Fruit fly (Drosophila melanogaster) whole organism, embryonic: ENCODE results near the gene Vha16-3.

Experiments used
- C15 ChIP-seq: fragments of 200-800 bp; sonication (Bioruptor generic); IDR thresholded peaks from 3 replicates; pipeline ENCODE4 v1.3.6; 2022; ENCODE audit warnings: missing biosample characterization, missing genetic modification characterization
- CG10147 ChIP-seq: fragments of 200-800 bp; sonication (Bioruptor generic); optimal IDR thresholded peaks from 2 replicates; lab custom pipeline; 2019; ENCODE audit warnings: missing biosample characterization, mild to moderate bottlenecking, missing genetic modification characterization, moderate library complexity
- CG1024 ChIP-seq: fragments of 200-800 bp; sonication (Bioruptor generic); IDR thresholded peaks from 2 replicates; pipeline ENCODE4 v1.3.6; 2022; ENCODE audit warnings: missing biosample characterization, missing genetic modification characterization
- CG10321 ChIP-seq: fragments of 200-800 bp; sonication (Bioruptor generic); IDR thresholded peaks from 2 replicates; pipeline ENCODE4 v1.3.6; 2022; ENCODE audit warnings: missing biosample characterization, missing genetic modification characterization
- CG10462 ChIP-seq: fragments of 200-800 bp; sonication (Bioruptor generic); optimal IDR thresholded peaks from 2 replicates; lab custom pipeline; 2016; ENCODE audit warnings: missing biosample characterization, missing genetic modification characterization
- CG10565 ChIP-seq: fragments of 200-800 bp; sonication (Bioruptor generic); optimal IDR thresholded peaks from 3 replicates; lab custom pipeline; 2016; ENCODE audit warnings: missing biosample characterization, mild to moderate bottlenecking, missing genetic modification characterization
- CG11093 ChIP-seq: fragments of 200-800 bp; sonication (Bioruptor generic); IDR thresholded peaks from 3 replicates; pipeline ENCODE4 v1.3.6; 2022; ENCODE audit warnings: missing biosample characterization, missing genetic modification characterization
- CG11695 ChIP-seq: fragments of 200-800 bp; sonication (Bioruptor generic); IDR thresholded peaks from 3 replicates; pipeline ENCODE4 v1.3.6; 2022; ENCODE audit warnings: missing biosample characterization, missing genetic modification characterization
- CG12071 ChIP-seq: fragments of 200-800 bp; sonication (Bioruptor generic); optimal IDR thresholded peaks from 3 replicates; lab custom pipeline; 2018; ENCODE audit warnings: missing biosample characterization, mild to moderate bottlenecking, missing genetic modification characterization
- CG13424 ChIP-seq: fragments of 200-800 bp; sonication (Bioruptor generic); optimal IDR thresholded peaks from 2 replicates; lab custom pipeline; 2019; ENCODE audit warnings: missing biosample characterization, mild to moderate bottlenecking, missing genetic modification characterization, moderate library complexity
- CG14965 ChIP-seq: fragments of 200-800 bp; sonication (Bioruptor generic); optimal IDR thresholded peaks from 2 replicates; lab custom pipeline; 2016; ENCODE audit warnings: missing biosample characterization, missing genetic modification characterization, borderline replicate concordance
- CG15269 ChIP-seq: fragments of 200-800 bp; sonication (Bioruptor generic); optimal IDR thresholded peaks from 2 replicates; lab custom pipeline; 2018; ENCODE audit warnings: missing biosample characterization, mild to moderate bottlenecking, missing genetic modification characterization, moderate library complexity
- CG18476 ChIP-seq: fragments of 200-800 bp; sonication (Bioruptor generic); optimal IDR thresholded peaks from 2 replicates; lab custom pipeline; 2016; ENCODE audit warnings: missing biosample characterization, mild to moderate bottlenecking, missing genetic modification characterization
- CG18764 ChIP-seq: fragments of 200-800 bp; sonication (Bioruptor generic); optimal IDR thresholded peaks from 3 replicates; lab custom pipeline; 2016; ENCODE audit warnings: missing biosample characterization, missing genetic modification characterization
- CG2120 ChIP-seq: fragments of 200-800 bp; sonication (Bioruptor generic); optimal IDR thresholded peaks from 3 replicates; lab custom pipeline; 2016; ENCODE audit warnings: missing biosample characterization, missing genetic modification characterization
- CG32532 ChIP-seq: fragments of 200-800 bp; sonication (Bioruptor generic); IDR thresholded peaks from 2 replicates; pipeline ENCODE4 v1.3.6; 2022; ENCODE audit warnings: missing biosample characterization, missing genetic modification characterization
- CG3281 ChIP-seq: fragments of 200-800 bp; sonication (Bioruptor generic); optimal IDR thresholded peaks from 3 replicates; lab custom pipeline; 2017; ENCODE audit warnings: missing biosample characterization, mild to moderate bottlenecking, missing genetic modification characterization
- CG33213 ChIP-seq: fragments of 200-800 bp; sonication (Bioruptor generic); optimal IDR thresholded peaks from 3 replicates; lab custom pipeline; 2016; ENCODE audit warnings: missing biosample characterization, missing genetic modification characterization
- CG3995 ChIP-seq: fragments of 200-800 bp; sonication (Bioruptor generic); optimal IDR thresholded peaks from 3 replicates; lab custom pipeline; 2016; ENCODE audit warnings: missing biosample characterization, missing genetic modification characterization
- CG7963 ChIP-seq: fragments of 200-800 bp; sonication (Bioruptor generic); IDR thresholded peaks from 3 replicates; pipeline ENCODE4 v1.3.6; 2022; ENCODE audit warnings: missing biosample characterization, missing genetic modification characterization; ENCODE audit not compliant: partially characterized antibody
- CG9727 ChIP-seq: fragments of 200-800 bp; sonication (Bioruptor generic); optimal IDR thresholded peaks from 3 replicates; lab custom pipeline; 2017; ENCODE audit warnings: missing biosample characterization, mild to moderate bottlenecking, missing genetic modification characterization
- CG9817 ChIP-seq: fragments of 200-800 bp; sonication (Bioruptor generic); optimal IDR thresholded peaks from 2 replicates; lab custom pipeline; 2018; ENCODE audit warnings: missing biosample characterization, mild to moderate bottlenecking, missing genetic modification characterization, moderate library complexity
- E2f2 ChIP-seq: fragments of 200-800 bp; sonication (Bioruptor generic); IDR thresholded peaks from 2 replicates; pipeline ENCODE4 v1.3.6; 2022; ENCODE audit warnings: missing biosample characterization, missing genetic modification characterization
- H15 ChIP-seq: fragments of 200-800 bp; sonication (Bioruptor generic); IDR thresholded peaks from 3 replicates; pipeline ENCODE4 v1.3.6; 2022; ENCODE audit warnings: missing biosample characterization, missing genetic modification characterization
- HLHmδ ChIP-seq: fragments of 200-800 bp; sonication (Bioruptor generic); optimal IDR thresholded peaks from 2 replicates; lab custom pipeline; 2018; ENCODE audit warnings: missing biosample characterization, mild to moderate bottlenecking, missing genetic modification characterization, moderate library complexity
- Hr39 ChIP-seq: fragments of >200 bp; optimal IDR thresholded peaks from 2 replicates; lab custom pipeline; 2017
- Hr51 ChIP-seq, 2 experiments: fragments of 200-800 bp; sonication (Bioruptor generic); optimal IDR thresholded peaks; 2 replicates in 1 of 2; 3 replicates in 1 of 2; lab custom pipeline; 2016 to 2018; ENCODE audit warnings: missing biosample characterization in 2 of 2, missing genetic modification characterization in 2 of 2, mild to moderate bottlenecking in 1 of 2, moderate library complexity in 1 of 2
- NK7.1 ChIP-seq: fragments of 200-800 bp; sonication (Bioruptor generic); optimal IDR thresholded peaks from 3 replicates; lab custom pipeline; 2016; ENCODE audit warnings: missing biosample characterization, missing genetic modification characterization
- Oaz ChIP-seq: fragments of 200-800 bp; sonication (Bioruptor generic); IDR thresholded peaks from 2 replicates; pipeline ENCODE4 v1.3.6; 2022; ENCODE audit warnings: missing biosample characterization, missing genetic modification characterization
- Pdp1 ChIP-seq, 2 experiments: fragments of 200-800 bp; sonication (Bioruptor generic); optimal IDR thresholded peaks; 3 replicates each; lab custom pipeline; 2016; ENCODE audit warnings: missing biosample characterization in 2 of 2, missing genetic modification characterization in 2 of 2, mild to moderate bottlenecking in 1 of 2, moderate library complexity in 1 of 2
- Sry-δ ChIP-seq: fragments of 200-800 bp; sonication (Bioruptor generic); optimal IDR thresholded peaks from 2 replicates; lab custom pipeline; 2016; ENCODE audit warnings: missing biosample characterization, missing genetic modification characterization
- Usf ChIP-seq: fragments of 200-800 bp; sonication (Bioruptor generic); optimal IDR thresholded peaks from 2 replicates; lab custom pipeline; 2017; ENCODE audit warnings: missing genotype, missing biosample characterization, missing genetic modification characterization
- ac ChIP-seq: fragments of 200-800 bp; sonication (Bioruptor generic); optimal IDR thresholded peaks from 3 replicates; lab custom pipeline; 2017; ENCODE audit warnings: missing biosample characterization, mild to moderate bottlenecking, missing genetic modification characterization
- bsh ChIP-seq, 2 experiments: fragments of 200-800 bp; sonication (Bioruptor generic); optimal IDR thresholded peaks; 2 replicates each; lab custom pipeline; 2017 to 2018; ENCODE audit warnings: mild to moderate bottlenecking in 2 of 2, missing biosample characterization in 2 of 2, missing genetic modification characterization in 2 of 2, moderate library complexity in 1 of 2
- btn ChIP-seq: fragments of 200-800 bp; sonication (Bioruptor generic); optimal IDR thresholded peaks from 2 replicates; lab custom pipeline; 2016; ENCODE audit warnings: missing biosample characterization, missing genetic modification characterization
- da ChIP-seq: fragments of 200-800 bp; sonication (Bioruptor generic); optimal IDR thresholded peaks from 2 replicates; lab custom pipeline; 2016; ENCODE audit warnings: missing biosample characterization, missing genetic modification characterization
- dan ChIP-seq: fragments of 200-800 bp; sonication (Bioruptor generic); IDR thresholded peaks from 2 replicates; pipeline ENCODE4 v1.3.6; 2022; ENCODE audit warnings: missing biosample characterization, missing genetic modification characterization
- danr ChIP-seq: fragments of 200-800 bp; sonication (Bioruptor generic); IDR thresholded peaks from 2 replicates; pipeline ENCODE4 v1.3.6; 2022; ENCODE audit warnings: missing biosample characterization, missing genetic modification characterization
- dimm ChIP-seq: fragments of 200-800 bp; sonication (Bioruptor generic); IDR thresholded peaks from 2 replicates; pipeline ENCODE4 v1.3.6; 2022; ENCODE audit warnings: missing biosample characterization, missing genetic modification characterization
- dm ChIP-seq: fragments of 200-800 bp; sonication (Bioruptor generic); optimal IDR thresholded peaks from 3 replicates; lab custom pipeline; 2016; ENCODE audit warnings: missing biosample characterization, missing genetic modification characterization
- esg ChIP-seq: fragments of 200-800 bp; sonication (Bioruptor generic); conservative IDR thresholded peaks from 2 replicates; pipeline ENCODE4 v1.3.6; 2022; ENCODE audit warnings: missing biosample characterization, missing genetic modification characterization
- fru ChIP-seq: fragments of >200 bp; optimal IDR thresholded peaks from 2 replicates; lab custom pipeline; 2017
- gcm ChIP-seq: fragments of 200-800 bp; sonication (Bioruptor generic); optimal IDR thresholded peaks from 2 replicates; lab custom pipeline; 2019; ENCODE audit warnings: missing biosample characterization, mild to moderate bottlenecking, missing genetic modification characterization, moderate library complexity
- gcm2 ChIP-seq: fragments of 200-800 bp; sonication (Bioruptor generic); optimal IDR thresholded peaks from 2 replicates; lab custom pipeline; 2016; ENCODE audit warnings: missing biosample characterization, missing genetic modification characterization
- pho ChIP-seq: fragments of 200-800 bp; sonication (Bioruptor generic); optimal IDR thresholded peaks from 2 replicates; lab custom pipeline; 2016; ENCODE audit warnings: missing biosample characterization, missing genetic modification characterization
- pita ChIP-seq: fragments of 200-800 bp; sonication (Bioruptor generic); optimal IDR thresholded peaks from 2 replicates; lab custom pipeline; 2017; ENCODE audit warnings: missing biosample characterization, mild to moderate bottlenecking, missing genetic modification characterization
- scrt ChIP-seq: fragments of 200-800 bp; sonication (Bioruptor generic); optimal IDR thresholded peaks from 2 replicates; lab custom pipeline; 2018; ENCODE audit warnings: missing biosample characterization, mild to moderate bottlenecking, missing genetic modification characterization, moderate library complexity
- shn ChIP-seq: fragments of 200-800 bp; sonication (Bioruptor generic); optimal IDR thresholded peaks from 3 replicates; lab custom pipeline; 2016; ENCODE audit warnings: missing biosample characterization, missing genetic modification characterization
- ssp ChIP-seq: fragments of 200-800 bp; sonication (Bioruptor generic); IDR thresholded peaks from 2 replicates; pipeline ENCODE4 v1.3.6; 2022; ENCODE audit warnings: missing biosample characterization, missing genetic modification characterization
- tap ChIP-seq: fragments of 200-800 bp; optimal IDR thresholded peaks from 3 replicates; lab custom pipeline; 2019; ENCODE audit warnings: missing biosample characterization, mild to moderate bottlenecking, missing genetic modification characterization, moderate library complexity
- vnd ChIP-seq: fragments of 200-800 bp; sonication (Bioruptor generic); IDR thresholded peaks from 3 replicates; pipeline ENCODE4 v1.3.6; 2022; ENCODE audit warnings: missing biosample characterization, missing genetic modification characterization; ENCODE audit not compliant: partially characterized antibody
- wek ChIP-seq: fragments of 200-800 bp; sonication (Bioruptor generic); optimal IDR thresholded peaks from 3 replicates; lab custom pipeline; 2018; ENCODE audit warnings: missing biosample characterization, mild to moderate bottlenecking, missing genetic modification characterization, moderate library complexity

Gene Vha16-3

dm6 chr3L:11450535-11450934 is 22.6 kb upstream of the Vha16-3 start (continued):
- no peak for TF ChIP-seq NK7.1 (GFP tag; lab: Kevin White, UChicago)
- TF ChIP-seq CG10565 (GFP tag; lab: Kevin White, UChicago) = no peak
- no peak; the same call in 1 of the 2 replicates for TF ChIP-seq E2f2 (GFP tag; lab: Robert Waterston, UW)
- TF ChIP-seq CG1024 = no peak
- no peak for TF ChIP-seq CG33213
- TF ChIP-seq ssp (GFP tag; lab: Robert Waterston, UW) = no peak
- no peak for TF ChIP-seq Oaz
- TF ChIP-seq CG2120 (GFP tag; lab: Kevin White, UChicago) = no peak
- peak; percentile 36 for TF ChIP-seq gcm (GFP tag; lab: Kevin White, UChicago)
- peak; percentile 6 for TF ChIP-seq ac
- peak; percentile 45 for TF ChIP-seq CG13424
- peak; percentile 61 for TF ChIP-seq CG15269 (tag; lab: Kevin White, UChicago)
- TF ChIP-seq CG12071 = no peak
- peak in 1 of 2 experiments; percentile 52 for TF ChIP-seq bsh (GFP tag; optimal IDR thresholded peaks at IDR 0.05; lab: Kevin White, UChicago)
- TF ChIP-seq CG3995 = no peak
- no peak for TF ChIP-seq shn
- no peak for TF ChIP-seq btn
- no peak for TF ChIP-seq Sry-δ (GFP tag; lab: Kevin White, UChicago)
- TF ChIP-seq Hr51 (GFP tag; optimal IDR thresholded peaks at IDR 0.05; lab: Kevin White, UChicago) = peak in 1 of 2 experiments; percentile 53
- no peak for TF ChIP-seq dimm
- no peak for TF ChIP-seq pho (GFP tag; lab: Kevin White, UChicago)
- no peak for TF ChIP-seq CG18476 (GFP tag; lab: Kevin White, UChicago)
- no peak for TF ChIP-seq CG7963
- no peak for TF ChIP-seq dm
- no peak for TF ChIP-seq CG9817 (tag; lab: Kevin White, UChicago)
- TF ChIP-seq CG9727 = peak; percentile 61
- TF ChIP-seq CG11093 (GFP tag; lab: Robert Waterston, UW) = no peak
- no peak for TF ChIP-seq esg
- no peak for TF ChIP-seq danr (GFP tag; lab: Robert Waterston, UW)
- peak; percentile 13 for TF ChIP-seq scrt (GFP tag; lab: Kevin White, UChicago)
- no peak for TF ChIP-seq CG10462
- no peak for TF ChIP-seq fru (lab: Kevin White, UChicago)
- no peak for TF ChIP-seq HLHmδ (GFP tag; lab: Kevin White, UChicago)
- no peak for TF ChIP-seq H15 (GFP tag; lab: Robert Waterston, UW)
- TF ChIP-seq CG3281 (GFP tag; lab: Kevin White, UChicago) = peak; percentile 40
- TF ChIP-seq wek (GFP tag; lab: Kevin White, UChicago) = no peak
- peak; percentile 37 for TF ChIP-seq CG10147 (GFP tag; lab: Kevin White, UChicago)
- TF ChIP-seq gcm2 (GFP tag; lab: Kevin White, UChicago) = no peak
- TF ChIP-seq Pdp1 (GFP tag; optimal IDR thresholded peaks at IDR 0.05; lab: Kevin White, UChicago) = no peak
- TF ChIP-seq vnd (GFP tag; lab: Robert Waterston, UW) = no peak
- TF ChIP-seq dan (GFP tag; lab: Robert Waterston, UW) = no peak
- peak; percentile 12; the same call in 1 of the 2 replicates for TF ChIP-seq CG32532 (GFP tag; lab: Robert Waterston, UW)
- no peak for TF ChIP-seq da (GFP tag; lab: Kevin White, UChicago)
- TF ChIP-seq CG10321 = no peak
- peak; percentile 19 for TF ChIP-seq tap (tag; lab: Kevin White, UChicago)
- peak; percentile 46; the same call in 1 of the 3 replicates for TF ChIP-seq CG11695 (GFP tag; lab: Robert Waterston, UW)
- TF ChIP-seq CG18764 (GFP tag; lab: Kevin White, UChicago) = no peak
- no peak for TF ChIP-seq pita (GFP tag; lab: Kevin White, UChicago)
- TF ChIP-seq C15 = no peak
- no peak for TF ChIP-seq Hr39 (lab: Kevin White, UChicago)
- no peak for TF ChIP-seq Usf
- TF ChIP-seq CG14965 (GFP tag; lab: Kevin White, UChicago) = no peak
